Worm (Caenorhabditis elegans) whole organism, mixed stage, embryonic: ENCODE results near the gene B0432.9.

Experiments used
- elt-1 ChIP-seq: sonication (generic microtip); optimal IDR thresholded peaks from 2 replicates; lab custom pipeline; 2017; ENCODE audit warnings: missing genetic modification characterization, mild to moderate bottlenecking, missing compliant biosample characterization, antibody characterized with exemption, moderate library complexity, borderline replicate concordance; ENCODE audit not compliant: insufficient read depth
- pha-4 ChIP-seq: fragments of 150-350 bp; optimal IDR thresholded peaks from 2 replicates; lab custom pipeline; 2018; ENCODE audit warnings: missing biosample characterization, missing genetic modification reagents, missing genetic modification characterization
- unc-62 ChIP-seq: fragments of 150-350 bp; optimal IDR thresholded peaks from 2 replicates; lab custom pipeline; 2014; ENCODE audit warnings: missing biosample characterization, missing genetic modification reagents, missing genetic modification characterization

DNA sequence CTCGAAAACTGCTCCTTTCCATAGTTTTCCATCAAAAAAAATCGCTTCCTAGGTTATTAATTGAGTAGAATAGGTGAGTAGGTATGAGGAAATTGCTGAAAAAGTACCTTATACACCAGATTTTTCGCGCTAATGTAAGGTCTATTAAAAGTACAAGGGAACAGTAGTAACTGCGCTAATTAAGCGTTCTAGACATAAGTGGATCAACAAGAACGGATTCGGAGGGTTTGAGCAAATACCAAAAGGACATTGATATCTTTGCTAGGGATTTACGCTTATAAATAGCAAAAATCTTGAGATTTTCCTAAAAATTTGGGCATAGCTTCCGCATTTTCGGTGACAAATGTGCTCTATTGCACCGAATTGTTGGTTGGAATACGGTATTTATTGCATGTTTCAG lies 9.6 kb downstream of the B0432.9 start, which contains the start of gene B0432.7:
- no peak for TF ChIP-seq pha-4 (tag; lab: Kevin White, UChicago)
- TF ChIP-seq elt-1 (tag; lab: Kevin White, UChicago), result no peak
- no peak for TF ChIP-seq unc-62 (GFP tag; lab: Kevin White, UChicago)
